Fruit fly (Drosophila melanogaster): ENCODE data around the gene CG43736.

The CG43736 gene

DNA sequence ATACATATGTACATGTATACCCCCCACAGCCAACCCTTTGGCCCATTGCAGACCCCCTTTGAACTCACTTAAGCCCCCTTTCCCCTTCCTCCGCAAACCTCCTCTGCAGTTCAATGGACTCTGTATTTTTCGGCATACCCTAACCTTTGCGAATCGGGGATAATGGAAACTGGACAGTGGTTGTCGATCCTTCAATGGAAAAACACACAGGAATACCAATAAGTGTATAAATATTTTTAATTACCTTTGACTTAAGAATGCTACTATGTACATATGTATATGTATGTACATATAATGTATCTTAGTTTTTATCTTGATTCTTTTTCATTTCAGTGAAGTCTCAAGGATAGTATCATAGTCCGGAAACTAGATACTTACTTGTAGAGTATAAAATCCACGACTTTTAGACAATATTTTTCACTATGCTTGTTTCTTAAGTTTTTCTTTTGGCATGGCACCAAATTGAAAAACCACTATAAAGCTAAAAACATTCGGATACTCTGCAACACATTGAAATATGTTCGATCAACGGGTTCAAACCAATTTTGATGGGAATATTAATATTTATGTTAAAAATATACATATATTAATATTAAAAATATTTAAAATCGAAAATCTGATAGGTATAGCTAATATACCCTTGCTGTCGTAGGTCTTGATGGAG lies 7.2 kb upstream of the CG43736 start (continued):
- TF ChIP-seq MTF-1 (GFP tag; optimal IDR thresholded peaks at IDR 0.05; ENCODE audit: borderline replicate concordance) (no peak), CG12155 (GFP tag; optimal IDR thresholded peaks at IDR 0.05) (peak; percentile 26), run (tag; optimal IDR thresholded peaks at IDR 0.05) (peak; percentile 50), PHDP (tag; optimal IDR thresholded peaks at IDR 0.05) (peak; percentile 72), CG1529 (GFP tag; optimal IDR thresholded peaks at IDR 0.05) (peak; percentile 33), Dbx (GFP tag; IDR thresholded peaks at IDR 0.05) (peak; percentile 49; the same call in 1 of the 3 replicates), CG8089 (GFP tag; optimal IDR thresholded peaks at IDR 0.05) (no peak), CG4282 (GFP tag; optimal IDR thresholded peaks at IDR 0.05) (no peak), H15 (GFP tag; IDR thresholded peaks at IDR 0.05) (peak; percentile 68; the same call in 2 of the 3 replicates), rib (GFP tag; IDR thresholded peaks at IDR 0.05) (0 out of 2 replicates have a peak, but pooled peaks have one; percentile 17), odd (GFP tag; optimal IDR thresholded peaks at IDR 0.05) (peak; percentile 18), CG4328 (GFP tag; optimal IDR thresholded peaks at IDR 0.05) (no peak), zen2 (GFP tag; IDR thresholded peaks at IDR 0.05; ENCODE audit: partially characterized antibody) (no peak), gfzf (GFP tag; optimal IDR thresholded peaks at IDR 0.05) (no peak), emc (GFP tag; optimal IDR thresholded peaks at IDR 0.05) (no peak), CG7928 (GFP tag; optimal IDR thresholded peaks at IDR 0.05) (no peak), CG31388 (GFP tag; optimal IDR thresholded peaks at IDR 0.05) (no peak), kay (GFP tag; optimal IDR thresholded peaks at IDR 0.05) (no peak), cwo (GFP tag; optimal IDR thresholded peaks at IDR 0.05) (peak; percentile 41), Taf1 (GFP tag; IDR thresholded peaks at IDR 0.05) (peak; percentile 61), Drgx (GFP tag; IDR thresholded peaks at IDR 0.05) (peak; percentile 70), Xrp1 (GFP tag; IDR thresholded peaks at IDR 0.05) (peak; percentile 81), CG16813 (GFP tag; IDR thresholded peaks at IDR 0.05; ENCODE audit: partially characterized antibody) (no peak), CG10274 (GFP tag; optimal IDR thresholded peaks at IDR 0.05) (peak; percentile 28), Neu2 (GFP tag; optimal IDR thresholded peaks at IDR 0.05; ENCODE audit: borderline replicate concordance) (no peak), CG33213 (GFP tag; optimal IDR thresholded peaks at IDR 0.05) (no peak), CG7372 (GFP tag; IDR thresholded peaks at IDR 0.05) (peak; percentile 70), fd96Cb (tag; optimal IDR thresholded peaks at IDR 0.05) (peak; percentile 74), klu (GFP tag; IDR thresholded peaks at IDR 0.05) (peak; percentile 50; the same call in 1 of the 2 replicates), eve (GFP tag; optimal IDR thresholded peaks at IDR 0.05) (no peak), CG32532 (GFP tag; IDR thresholded peaks at IDR 0.05) (peak; percentile 79), schlank (tag; optimal IDR thresholded peaks at IDR 0.05) (no peak), crp (GFP tag; optimal IDR thresholded peaks at IDR 0.05) (no peak), Mad (GFP tag; optimal IDR thresholded peaks at IDR 0.05) (no peak), TFAM (GFP tag; optimal IDR thresholded peaks at IDR 0.05) (no peak), BtbVII (GFP tag; optimal IDR thresholded peaks at IDR 0.05) (peak; percentile 16), Sox102F (GFP tag; optimal IDR thresholded peaks at IDR 0.05) (peak; percentile 85), CG6683 (GFP tag; optimal IDR thresholded peaks at IDR 0.05) (no peak), unc-4 (GFP tag; IDR thresholded peaks at IDR 0.05; ENCODE audit: partially characterized antibody) (no peak), CG18011 (GFP tag; optimal IDR thresholded peaks at IDR 0.05) (no peak), Hr51 (GFP tag; optimal IDR thresholded peaks at IDR 0.05) (peak in 1 of 2 experiments; percentile 81), jumu (GFP tag; optimal IDR thresholded peaks at IDR 0.05) (no peak), NFAT (GFP tag; IDR thresholded peaks at IDR 0.05) (peak; percentile 38; the same call in 1 of the 2 replicates), psq (GFP tag; optimal IDR thresholded peaks at IDR 0.05) (no peak), sens (GFP tag) (peak; percentile 19), Xbp1 (GFP tag; optimal IDR thresholded peaks at IDR 0.05) (peak; percentile 68), CG17829 (tag; optimal IDR thresholded peaks at IDR 0.05) (peak; percentile 58), CG2889 (GFP tag; IDR thresholded peaks at IDR 0.05) (peak; percentile 67; the same call in 2 of the 3 replicates), grn (GFP tag; optimal IDR thresholded peaks at IDR 0.05) (no peak)

All from whole organism, embryonic.